Worm (Caenorhabditis elegans): Measurements from ENCODE around the gene F07G11.3.

- TF ChIP-seq flt-1 (GFP tag; IDR thresholded peaks at IDR 0.05) (no peak), cog-1 (tag; optimal IDR thresholded peaks at IDR 0.05) (no peak), ref-1 (GFP tag; conservative IDR thresholded peaks at IDR 0.05) (no peak)
Measured at ce11 chrV:7295270-7295669, 3.3 kb upstream of the F07G11.3 start, which contains the start of gene F07G11.4.

Measured in whole organism, midembryonic.